Fruit fly (Drosophila melanogaster) whole organism, embryonic: Measurements from ENCODE around the gene Cyp6d4.
A peak's percentile ranks its signal among the peaks of the same experiment; 100 is the strongest.

Experiments
- CG10979 ChIP-seq: fragments of 200-800 bp; sonication (Bioruptor generic); optimal IDR thresholded peaks from 2 replicates; lab custom pipeline; 2018; ENCODE audit warnings: missing biosample characterization, mild to moderate bottlenecking, missing genetic modification characterization, moderate library complexity
- CG11398 ChIP-seq: fragments of 200-800 bp; sonication (Bioruptor generic); optimal IDR thresholded peaks from 2 replicates; lab custom pipeline; 2016; ENCODE audit warnings: missing biosample characterization, missing genetic modification characterization
- CG14014 ChIP-seq: fragments of 200-800 bp; sonication (Bioruptor generic); IDR thresholded peaks from 2 replicates; pipeline ENCODE4 v1.3.6; 2022; ENCODE audit warnings: missing biosample characterization, missing genetic modification characterization
- CG15073 ChIP-seq: fragments of 200-800 bp; sonication (Bioruptor generic); optimal IDR thresholded peaks from 2 replicates; lab custom pipeline; 2016; ENCODE audit warnings: missing biosample characterization, missing genetic modification characterization
- CG15514 ChIP-seq: fragments of 200-800 bp; sonication (Bioruptor generic); optimal IDR thresholded peaks from 3 replicates; lab custom pipeline; 2017; ENCODE audit warnings: missing biosample characterization, missing genetic modification characterization, mild to moderate bottlenecking, moderate library complexity, missing genetic modification reagents
- CG17912 ChIP-seq: fragments of 200-800 bp; sonication (Bioruptor generic); optimal IDR thresholded peaks from 2 replicates; lab custom pipeline; 2018; ENCODE audit warnings: missing biosample characterization, mild to moderate bottlenecking, missing genetic modification characterization
- CG18262 ChIP-seq: fragments of 200-800 bp; optimal IDR thresholded peaks from 3 replicates; lab custom pipeline; 2019; ENCODE audit warnings: missing biosample characterization, mild to moderate bottlenecking, missing genetic modification characterization, moderate library complexity
- CG18476 ChIP-seq: fragments of 200-800 bp; sonication (Bioruptor generic); optimal IDR thresholded peaks from 2 replicates; lab custom pipeline; 2016; ENCODE audit warnings: missing biosample characterization, mild to moderate bottlenecking, missing genetic modification characterization
- CG2712 ChIP-seq: fragments of 200-800 bp; optimal IDR thresholded peaks from 3 replicates; lab custom pipeline; 2019; ENCODE audit warnings: missing biosample characterization, mild to moderate bottlenecking, missing genetic modification characterization, moderate library complexity
- CG30020 ChIP-seq: fragments of 200-800 bp; optimal IDR thresholded peaks from 2 replicates; lab custom pipeline; 2019; ENCODE audit warnings: missing biosample characterization, mild to moderate bottlenecking, missing genetic modification characterization, moderate library complexity
- CG31224 ChIP-seq: fragments of 200-800 bp; sonication (Bioruptor generic); IDR thresholded peaks from 2 replicates; pipeline ENCODE4 v1.3.6; 2022; ENCODE audit warnings: missing biosample characterization, missing genetic modification characterization
- CG3281 ChIP-seq: fragments of 200-800 bp; sonication (Bioruptor generic); optimal IDR thresholded peaks from 3 replicates; lab custom pipeline; 2017; ENCODE audit warnings: missing biosample characterization, mild to moderate bottlenecking, missing genetic modification characterization
- CG34422 ChIP-seq: fragments of 200-800 bp; sonication (Bioruptor generic); IDR thresholded peaks from 3 replicates; pipeline ENCODE4 v1.3.6; 2022; ENCODE audit warnings: missing biosample characterization, missing genetic modification characterization
- CG4360 ChIP-seq: fragments of 200-800 bp; sonication (Bioruptor generic); IDR thresholded peaks from 2 replicates; pipeline ENCODE4 v1.3.6; 2022; ENCODE audit warnings: missing biosample characterization, missing genetic modification characterization
- CG6765 ChIP-seq: fragments of 200-800 bp; sonication (Bioruptor generic); optimal IDR thresholded peaks from 3 replicates; lab custom pipeline; 2017; ENCODE audit warnings: missing biosample characterization, mild to moderate bottlenecking, missing genetic modification characterization
- CG7357 ChIP-seq: fragments of 200-800 bp; sonication (Bioruptor generic); IDR thresholded peaks from 3 replicates; pipeline ENCODE4 v1.3.6; 2022; ENCODE audit warnings: missing biosample characterization, missing genetic modification characterization
- CG7556 ChIP-seq: fragments of 200-800 bp; sonication (Bioruptor generic); optimal IDR thresholded peaks from 2 replicates; lab custom pipeline; 2017; ENCODE audit warnings: missing biosample characterization, mild to moderate bottlenecking, missing genetic modification characterization
- CG9727 ChIP-seq: fragments of 200-800 bp; sonication (Bioruptor generic); optimal IDR thresholded peaks from 3 replicates; lab custom pipeline; 2017; ENCODE audit warnings: missing biosample characterization, mild to moderate bottlenecking, missing genetic modification characterization
- CoRest ChIP-seq: fragments of 200-800 bp; sonication (Bioruptor generic); optimal IDR thresholded peaks from 3 replicates; lab custom pipeline; 2018; ENCODE audit warnings: missing biosample characterization, mild to moderate bottlenecking, missing genetic modification characterization, moderate library complexity
- HmgD ChIP-seq: fragments of 200-800 bp; sonication (Bioruptor generic); optimal IDR thresholded peaks from 3 replicates; lab custom pipeline; 2016; ENCODE audit warnings: missing biosample characterization, missing genetic modification characterization
- HmgZ ChIP-seq: fragments of 200-800 bp; sonication (Bioruptor generic); optimal IDR thresholded peaks from 2 replicates; lab custom pipeline; 2018; ENCODE audit warnings: missing biosample characterization, mild to moderate bottlenecking, missing genetic modification characterization
- Hr3 ChIP-seq: fragments of 200-800 bp; sonication (Bioruptor generic); optimal IDR thresholded peaks from 3 replicates; lab custom pipeline; 2016; ENCODE audit warnings: missing biosample characterization, missing genetic modification characterization
- Lhr ChIP-seq: fragments of 200-800 bp; sonication (Bioruptor generic); optimal IDR thresholded peaks from 3 replicates; lab custom pipeline; 2017; ENCODE audit warnings: mild to moderate bottlenecking, missing biosample characterization, missing genetic modification reagents, missing genetic modification characterization
- MTF-1 ChIP-seq: fragments of 200-800 bp; sonication (Bioruptor generic); optimal IDR thresholded peaks from 2 replicates; lab custom pipeline; 2018; ENCODE audit warnings: missing biosample characterization, mild to moderate bottlenecking, missing genetic modification characterization, borderline replicate concordance
- Myb ChIP-seq: fragments of 200-800 bp; sonication (Bioruptor generic); optimal IDR thresholded peaks from 2 replicates; lab custom pipeline; 2016; ENCODE audit warnings: missing biosample characterization, missing genetic modification characterization
- Neu2 ChIP-seq: fragments of 200-800 bp; sonication (Bioruptor generic); optimal IDR thresholded peaks from 3 replicates; lab custom pipeline; 2016; ENCODE audit warnings: missing biosample characterization, missing genetic modification characterization, borderline replicate concordance
- Nf-YC ChIP-seq: fragments of 200-800 bp; optimal IDR thresholded peaks from 3 replicates; lab custom pipeline; 2019; ENCODE audit warnings: missing biosample characterization, mild to moderate bottlenecking, missing genetic modification characterization, moderate library complexity
- NfI ChIP-seq: fragments of 200-800 bp; sonication (Bioruptor generic); optimal IDR thresholded peaks from 3 replicates; lab custom pipeline; 2018; ENCODE audit warnings: missing biosample characterization, mild to moderate bottlenecking, missing genetic modification characterization, moderate library complexity
- Spps ChIP-seq: fragments of 200-800 bp; sonication (Bioruptor generic); optimal IDR thresholded peaks from 2 replicates; lab custom pipeline; 2018; ENCODE audit warnings: missing biosample characterization, mild to moderate bottlenecking, missing genetic modification characterization
- Taf1 ChIP-seq: fragments of 200-800 bp; sonication (Bioruptor generic); IDR thresholded peaks from 2 replicates; pipeline ENCODE4 v1.3.6; 2022; ENCODE audit warnings: missing biosample characterization, missing genetic modification characterization
- ash1 ChIP-seq: fragments of 200-800 bp; sonication (Bioruptor generic); optimal IDR thresholded peaks from 2 replicates; lab custom pipeline; 2018; ENCODE audit warnings: missing biosample characterization, mild to moderate bottlenecking, missing genetic modification characterization
- az2 ChIP-seq: fragments of 200-800 bp; sonication (Bioruptor generic); optimal IDR thresholded peaks from 3 replicates; lab custom pipeline; 2016; ENCODE audit warnings: missing biosample characterization, missing genetic modification characterization
- bab2 ChIP-seq: fragments of 200-800 bp; sonication (Bioruptor generic); optimal IDR thresholded peaks from 2 replicates; lab custom pipeline; 2016; ENCODE audit warnings: missing biosample characterization, missing genetic modification characterization
- cad ChIP-seq: fragments of >200 bp; optimal IDR thresholded peaks from 2 replicates; lab custom pipeline; 2017; ENCODE audit warnings: missing biosample characterization, missing genetic modification characterization
- caup ChIP-seq: fragments of 200-800 bp; sonication (Bioruptor generic); optimal IDR thresholded peaks from 3 replicates; lab custom pipeline; 2017; ENCODE audit warnings: missing biosample characterization, mild to moderate bottlenecking, missing genetic modification characterization, moderate library complexity; ENCODE audit not compliant: severe bottlenecking
- chif ChIP-seq, 2 experiments: fragments of 200-800 bp; sonication (Bioruptor generic); optimal IDR thresholded peaks; 3 replicates each; lab custom pipeline; 2016; ENCODE audit warnings: missing biosample characterization in 2 of 2, missing genetic modification characterization in 2 of 2
- da ChIP-seq: fragments of 200-800 bp; sonication (Bioruptor generic); optimal IDR thresholded peaks from 2 replicates; lab custom pipeline; 2016; ENCODE audit warnings: missing biosample characterization, missing genetic modification characterization
- dm ChIP-seq: fragments of 200-800 bp; sonication (Bioruptor generic); optimal IDR thresholded peaks from 3 replicates; lab custom pipeline; 2016; ENCODE audit warnings: missing biosample characterization, missing genetic modification characterization
- fd102C ChIP-seq: fragments of 200-800 bp; sonication (Bioruptor generic); optimal IDR thresholded peaks from 2 replicates; lab custom pipeline; 2018; ENCODE audit warnings: missing biosample characterization, mild to moderate bottlenecking, missing genetic modification characterization, moderate library complexity
- fd64A ChIP-seq: fragments of 200-800 bp; sonication (Bioruptor generic); optimal IDR thresholded peaks from 3 replicates; lab custom pipeline; 2018; ENCODE audit warnings: missing biosample characterization, mild to moderate bottlenecking, missing genetic modification characterization
- grn ChIP-seq: fragments of 200-800 bp; sonication (Bioruptor generic); optimal IDR thresholded peaks from 3 replicates; lab custom pipeline; 2017; ENCODE audit warnings: missing biosample characterization, missing genetic modification characterization
- kni ChIP-seq: fragments of 200-800 bp; sonication (Bioruptor generic); optimal IDR thresholded peaks from 3 replicates; lab custom pipeline; 2017; ENCODE audit warnings: mild to moderate bottlenecking, missing biosample characterization, missing genetic modification reagents, missing genetic modification characterization
- nerfin-1 ChIP-seq: fragments of 200-800 bp; sonication (Bioruptor generic); optimal IDR thresholded peaks from 3 replicates; lab custom pipeline; 2019; ENCODE audit warnings: missing biosample characterization, mild to moderate bottlenecking, missing genetic modification characterization, moderate library complexity
- oc ChIP-seq: fragments of 200-800 bp; sonication (Bioruptor generic); optimal IDR thresholded peaks from 2 replicates; lab custom pipeline; 2018; ENCODE audit warnings: missing biosample characterization, mild to moderate bottlenecking, missing genetic modification characterization, moderate library complexity
- org-1 ChIP-seq: fragments of 200-800 bp; sonication (Bioruptor generic); optimal IDR thresholded peaks from 2 replicates; lab custom pipeline; 2017; ENCODE audit warnings: missing biosample characterization, missing genetic modification characterization
- ranshi ChIP-seq: fragments of 200-800 bp; sonication (Bioruptor generic); IDR thresholded peaks from 2 replicates; pipeline ENCODE4 v1.3.6; 2022; ENCODE audit warnings: missing biosample characterization, missing genetic modification characterization
- sens-2 ChIP-seq: fragments of 200-800 bp; sonication (Bioruptor generic); IDR thresholded peaks from 2 replicates; pipeline ENCODE4 v1.3.6; 2022; ENCODE audit warnings: missing biosample characterization, missing genetic modification characterization
- stwl ChIP-seq: fragments of 200-800 bp; sonication (Bioruptor generic); optimal IDR thresholded peaks from 3 replicates; lab custom pipeline; 2018; ENCODE audit warnings: missing biosample characterization, mild to moderate bottlenecking, missing genetic modification characterization, moderate library complexity
- tin ChIP-seq: fragments of 200-800 bp; sonication (Bioruptor generic); optimal IDR thresholded peaks from 3 replicates; lab custom pipeline; 2016; ENCODE audit warnings: missing biosample characterization, missing genetic modification characterization

Cyp6d4 gene

dm6 chr3R:22667284-22667958 is 30.7 kb upstream of the Cyp6d4 start (continued):
- TF ChIP-seq Taf1 (GFP tag; lab: Robert Waterston, UW): 0 out of 2 replicates have a peak, but pooled peaks have one; percentile 32
- peak; percentile 68 to 84 for TF ChIP-seq chif (GFP tag; optimal IDR thresholded peaks at IDR 0.05; lab: Kevin White, UChicago)
- peak; percentile 5 for TF ChIP-seq grn (GFP tag; lab: Kevin White, UChicago)
- TF ChIP-seq bab2 (GFP tag; lab: Kevin White, UChicago): peak; percentile 65
- no peak for TF ChIP-seq cad (GFP tag; lab: Kevin White, UChicago)
- no peak for TF ChIP-seq CG17912 (GFP tag; lab: Kevin White, UChicago)
- TF ChIP-seq CG7556 (GFP tag; lab: Kevin White, UChicago): peak; percentile 75
- 0 out of 2 replicates have a peak, but pooled peaks have one; percentile 46 for TF ChIP-seq CG31224 (GFP tag; lab: Robert Waterston, UW)
- peak; percentile 23 for TF ChIP-seq fd64A (GFP tag; lab: Kevin White, UChicago)
- peak; percentile 73; the same call in 1 of the 2 replicates for TF ChIP-seq sens-2
- peak; percentile 52 for TF ChIP-seq Lhr (GFP tag; lab: Kevin White, UChicago)
- TF ChIP-seq org-1 (GFP tag; lab: Kevin White, UChicago): peak; percentile 69
- TF ChIP-seq CG6765 (GFP tag; lab: Kevin White, UChicago): peak; percentile 15
- peak; percentile 24 for TF ChIP-seq Myb (GFP tag; lab: Kevin White, UChicago)
- TF ChIP-seq oc (tag; lab: Kevin White, UChicago): peak; percentile 81
- peak; percentile 64 for TF ChIP-seq Hr3 (GFP tag; lab: Kevin White, UChicago)
- peak; percentile 93 for TF ChIP-seq CG2712 (tag; lab: Kevin White, UChicago)
- peak; percentile 50 for TF ChIP-seq CG30020
- peak; percentile 23 for TF ChIP-seq caup (GFP tag; lab: Kevin White, UChicago)
- no peak for TF ChIP-seq da (GFP tag; lab: Kevin White, UChicago)
- peak; percentile 33 for TF ChIP-seq CG15073 (GFP tag; lab: Kevin White, UChicago)
- no peak for TF ChIP-seq Neu2
- peak; percentile 12 for TF ChIP-seq kni (GFP tag; lab: Kevin White, UChicago)
- TF ChIP-seq stwl (tag; lab: Kevin White, UChicago): peak; percentile 14
- TF ChIP-seq nerfin-1: peak; percentile 93
- TF ChIP-seq ranshi: peak; percentile 66; the same call in 1 of the 2 replicates
- TF ChIP-seq tin: peak; percentile 81
- TF ChIP-seq MTF-1: peak; percentile 34
- TF ChIP-seq CG18476: peak; percentile 66
- peak; percentile 79 for TF ChIP-seq az2 (GFP tag; lab: Kevin White, UChicago)
- TF ChIP-seq CG10979: peak; percentile 97
- peak; percentile 35 for TF ChIP-seq dm (GFP tag; lab: Kevin White, UChicago)
- TF ChIP-seq fd102C (GFP tag; lab: Kevin White, UChicago): no peak
- peak; percentile 50 for TF ChIP-seq CG14014 (GFP tag; lab: Robert Waterston, UW)
- TF ChIP-seq CG7357 (GFP tag; lab: Robert Waterston, UW): no peak
- peak; percentile 60 for TF ChIP-seq CG3281
- TF ChIP-seq CG18262 (tag; lab: Kevin White, UChicago): peak; percentile 90
- peak; percentile 79 for TF ChIP-seq Spps
- TF ChIP-seq CG34422 (GFP tag; lab: Robert Waterston, UW): peak; percentile 76
- peak; percentile 27 for TF ChIP-seq CG15514 (GFP tag; lab: Kevin White, UChicago)
- TF ChIP-seq HmgD (GFP tag; lab: Kevin White, UChicago): no peak
- TF ChIP-seq NfI: peak; percentile 37
- TF ChIP-seq CG11398: peak; percentile 66
- TF ChIP-seq Nf-YC (tag; lab: Kevin White, UChicago): peak; percentile 32
- no peak for TF ChIP-seq ash1 (GFP tag; lab: Kevin White, UChicago)
- TF ChIP-seq CG4360: no peak; the same call in none of the 2 replicates
- peak; percentile 4 for TF ChIP-seq HmgZ (tag; lab: Kevin White, UChicago)
- peak; percentile 88 for TF ChIP-seq CG9727 (GFP tag; lab: Kevin White, UChicago)
- peak; percentile 83 for TF ChIP-seq CoRest (tag; lab: Kevin White, UChicago)
